Worm (Caenorhabditis elegans) whole organism, late embryonic: Measurements from ENCODE around the gene bpnt-1.

Experiments
- K09A11.1 ChIP-seq: sonication (generic microtip); optimal IDR thresholded peaks from 2 replicates; lab custom pipeline; 2017; ENCODE audit warnings: antibody characterized with exemption, mild to moderate bottlenecking, missing genetic modification characterization, missing compliant biosample characterization; ENCODE audit not compliant: insufficient read depth
- ama-1 ChIP-seq: fragments of 150-350 bp; optimal IDR thresholded peaks from 2 replicates; lab custom pipeline; 2014
- ceh-24 ChIP-seq: sonication (generic microtip); optimal IDR thresholded peaks from 2 replicates; lab custom pipeline; 2016; ENCODE audit warnings: mild to moderate bottlenecking, missing genetic modification characterization, missing compliant biosample characterization
- ceh-34 ChIP-seq: sonication (generic microtip); optimal IDR thresholded peaks from 2 replicates; lab custom pipeline; 2016; ENCODE audit warnings: mild to moderate bottlenecking, missing genetic modification characterization, missing compliant biosample characterization
- fkh-10 ChIP-seq: fragments of 150-350 bp; optimal IDR thresholded peaks from 2 replicates; lab custom pipeline; 2014; ENCODE audit warnings: missing biosample characterization, missing genetic modification reagents, missing genetic modification characterization
- pag-3 ChIP-seq: sonication (generic microtip); optimal IDR thresholded peaks from 2 replicates; lab custom pipeline; 2016; ENCODE audit warnings: missing compliant biosample characterization, missing genetic modification characterization, borderline replicate concordance
- pha-4 ChIP-seq: fragments of 150-350 bp; optimal IDR thresholded peaks from 2 replicates; lab custom pipeline; 2018; ENCODE audit warnings: missing biosample characterization, missing genetic modification reagents, missing genetic modification characterization
- pros-1 ChIP-seq: fragments of 150-350 bp; optimal IDR thresholded peaks from 2 replicates; lab custom pipeline; 2014; ENCODE audit warnings: missing biosample characterization, missing genetic modification reagents, missing genetic modification characterization
- rnt-1 ChIP-seq: sonication (generic microtip); optimal IDR thresholded peaks from 2 replicates; lab custom pipeline; 2016; ENCODE audit warnings: missing genetic modification characterization, missing compliant biosample characterization
- unc-86 ChIP-seq: sonication (generic microtip); optimal IDR thresholded peaks from 2 replicates; lab custom pipeline; 2016; ENCODE audit warnings: missing genetic modification characterization, missing compliant biosample characterization
- ztf-16 ChIP-seq: sonication (generic microtip); optimal IDR thresholded peaks from 2 replicates; lab custom pipeline; 2017; ENCODE audit warnings: missing genetic modification characterization, missing compliant biosample characterization

DNA sequence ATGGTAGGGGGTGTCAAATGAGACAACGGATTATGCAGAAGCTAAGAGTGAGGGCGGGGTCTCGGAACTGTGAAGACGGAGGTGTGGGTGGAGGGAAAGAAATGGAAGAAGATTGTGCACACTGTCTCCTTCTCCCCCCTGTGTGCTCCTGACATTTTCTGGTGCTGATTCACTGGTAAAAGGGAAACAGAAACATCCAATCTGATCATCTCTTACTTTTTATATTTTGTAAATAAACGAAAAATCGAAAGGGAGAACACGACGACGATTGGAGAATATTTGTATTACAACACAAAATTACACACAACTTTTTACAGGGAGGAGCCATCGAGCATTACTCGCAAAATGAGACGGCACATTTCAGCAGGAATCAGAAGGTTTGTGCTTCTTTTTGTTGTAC, 36.8 kb upstream of the bpnt-1 start, which contains the start of gene fkh-6:
- no peak for TF ChIP-seq rnt-1 (tag; lab: Kevin White, UChicago)
- no peak for TF ChIP-seq ama-1
- TF ChIP-seq ceh-24 (tag; lab: Kevin White, UChicago): no peak
- no peak for TF ChIP-seq unc-86 (tag; lab: Kevin White, UChicago)
- TF ChIP-seq fkh-10 (GFP tag; lab: Kevin White, UChicago): no peak
- TF ChIP-seq pag-3 (tag; lab: Kevin White, UChicago): no peak
- no peak for TF ChIP-seq ztf-16 (tag; lab: Kevin White, UChicago)
- TF ChIP-seq pros-1 (tag; lab: Kevin White, UChicago): no peak
- TF ChIP-seq ceh-34 (tag; lab: Kevin White, UChicago): no peak
- TF ChIP-seq pha-4 (tag; lab: Kevin White, UChicago): no peak
- TF ChIP-seq K09A11.1 (tag; lab: Kevin White, UChicago): no peak
